Fruit fly (Drosophila melanogaster): ENCODE results near the gene CG8519.

DNA sequence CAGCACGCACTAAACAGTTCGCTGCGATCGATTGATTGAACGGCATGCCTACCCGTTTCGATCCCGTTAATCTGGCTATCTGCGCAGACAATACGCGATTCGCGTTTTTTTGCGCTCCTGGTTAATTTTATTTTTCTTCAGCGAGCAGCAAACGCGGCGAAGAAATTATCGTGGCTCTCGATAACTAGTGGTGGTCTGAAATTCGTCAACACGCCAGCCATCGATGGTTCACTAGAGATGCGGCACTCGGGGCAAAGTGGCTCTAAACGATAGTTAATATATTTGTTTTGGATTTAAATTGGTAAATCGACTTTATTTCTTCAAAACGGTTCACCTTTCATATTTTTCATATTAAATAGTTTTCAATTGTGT, 38.3 kb downstream of the CG8519 start, which contains the start of gene dikar:
- TF ChIP-seq CG8478 (optimal IDR thresholded peaks at IDR 0.05), result no peak
- TF ChIP-seq CTCF (optimal IDR thresholded peaks at IDR 0.05), result peak in 1 of 2 experiments; percentile 40
